Fruit fly (Drosophila melanogaster): Measurements from ENCODE around the gene CG13994.

CG13994 gene

DNA sequence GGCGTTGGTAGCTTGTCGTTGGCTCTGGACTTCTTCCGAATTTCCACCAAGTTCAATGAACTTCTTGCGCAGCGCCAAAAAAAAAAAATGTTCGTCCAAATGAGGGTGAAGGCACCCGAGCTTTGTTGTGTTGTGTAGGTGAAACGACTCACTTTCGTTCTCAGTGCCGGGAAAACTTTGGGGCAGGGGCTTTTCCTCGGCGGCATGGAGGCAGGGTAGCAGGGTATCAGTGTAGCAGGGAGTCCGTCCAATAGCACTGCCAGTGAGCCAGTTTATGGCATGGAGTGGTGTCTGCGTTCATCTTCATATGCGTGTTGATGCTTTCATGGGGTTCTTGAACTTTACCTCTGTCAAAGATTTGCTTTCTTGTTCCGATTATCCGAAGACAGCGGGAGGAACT is 11.5 kb downstream of the CG13994 start (continued):
- no peak for TF ChIP-seq CG16863 (GFP tag; optimal IDR thresholded peaks at IDR 0.05)
- TF ChIP-seq HLHmδ (GFP tag; optimal IDR thresholded peaks at IDR 0.05), result peak; percentile 20
- TF ChIP-seq CG10979 (tag; optimal IDR thresholded peaks at IDR 0.05), result no peak
- no peak for TF ChIP-seq CG8944 (GFP tag; optimal IDR thresholded peaks at IDR 0.05)
- no peak for TF ChIP-seq Dfd (GFP tag; optimal IDR thresholded peaks at IDR 0.05)
- TF ChIP-seq CG10274 (GFP tag; optimal IDR thresholded peaks at IDR 0.05), result peak; percentile 34
- TF ChIP-seq CG2120 (GFP tag; optimal IDR thresholded peaks at IDR 0.05), result no peak
- no peak for TF ChIP-seq CG13287 (GFP tag; IDR thresholded peaks at IDR 0.05; ENCODE audit: partially characterized antibody)
- no peak for TF ChIP-seq CG13296 (GFP tag; optimal IDR thresholded peaks at IDR 0.05)
- TF ChIP-seq rib (GFP tag; IDR thresholded peaks at IDR 0.05), result 0 out of 2 replicates have a peak, but pooled peaks have one; percentile 43
- peak; percentile 60; the same call in 1 of the 2 replicates for TF ChIP-seq crol (GFP tag; IDR thresholded peaks at IDR 0.05)
- TF ChIP-seq CG7372 (GFP tag; IDR thresholded peaks at IDR 0.05), result no peak
- no peak for TF ChIP-seq Meics (GFP tag; optimal IDR thresholded peaks at IDR 0.05)
- TF ChIP-seq CG3065 (GFP tag; optimal IDR thresholded peaks at IDR 0.05), result no peak
- TF ChIP-seq CG9932 (GFP tag; IDR thresholded peaks at IDR 0.05), result no peak
- peak; percentile 92 for TF ChIP-seq Blimp-1 (GFP tag; optimal IDR thresholded peaks at IDR 0.05)
- no peak for TF ChIP-seq CTCF (GFP tag; optimal IDR thresholded peaks at IDR 0.05)
- no peak for TF ChIP-seq org-1 (GFP tag; optimal IDR thresholded peaks at IDR 0.05)
- TF ChIP-seq CG10431 (GFP tag; optimal IDR thresholded peaks at IDR 0.05), result peak; percentile 13
- no peak for TF ChIP-seq Pdp1 (GFP tag; optimal IDR thresholded peaks at IDR 0.05)
- TF ChIP-seq eyg (GFP tag; optimal IDR thresholded peaks at IDR 0.05), result no peak
- no peak for TF ChIP-seq scrt (GFP tag; optimal IDR thresholded peaks at IDR 0.05)
- no peak for TF ChIP-seq Usf (GFP tag; optimal IDR thresholded peaks at IDR 0.05)
- 0 out of 3 replicates have a peak, but pooled peaks have one; percentile 20 for TF ChIP-seq CG34422 (GFP tag; IDR thresholded peaks at IDR 0.05)
- TF ChIP-seq bowl (GFP tag; IDR thresholded peaks at IDR 0.05), result 0 out of 2 replicates have a peak, but pooled peaks have one; percentile 27
- no peak for TF ChIP-seq CG32532 (GFP tag; IDR thresholded peaks at IDR 0.05)
- no peak for TF ChIP-seq pita (GFP tag; optimal IDR thresholded peaks at IDR 0.05)
- no peak for TF ChIP-seq CG13424 (tag; optimal IDR thresholded peaks at IDR 0.05)
- no peak for TF ChIP-seq Ets97D (GFP tag; optimal IDR thresholded peaks at IDR 0.05)
- TF ChIP-seq Dad (GFP tag; optimal IDR thresholded peaks at IDR 0.05), result no peak
- no peak for TF ChIP-seq pfk (GFP tag; optimal IDR thresholded peaks at IDR 0.05)
- no peak for TF ChIP-seq emc (GFP tag; optimal IDR thresholded peaks at IDR 0.05)
- TF ChIP-seq peb (GFP tag; IDR thresholded peaks at IDR 0.05), result 0 out of 2 replicates have a peak, but pooled peaks have one; percentile 10
- TF ChIP-seq crp (GFP tag; optimal IDR thresholded peaks at IDR 0.05), result no peak
- no peak for TF ChIP-seq CG16779 (GFP tag; IDR thresholded peaks at IDR 0.05)
- TF ChIP-seq CG1233 (GFP tag; optimal IDR thresholded peaks at IDR 0.05), result no peak
- no peak for TF ChIP-seq Taf1 (GFP tag; IDR thresholded peaks at IDR 0.05)
- TF ChIP-seq CG10543 (GFP tag; optimal IDR thresholded peaks at IDR 0.05), result peak; percentile 39

DNA sequence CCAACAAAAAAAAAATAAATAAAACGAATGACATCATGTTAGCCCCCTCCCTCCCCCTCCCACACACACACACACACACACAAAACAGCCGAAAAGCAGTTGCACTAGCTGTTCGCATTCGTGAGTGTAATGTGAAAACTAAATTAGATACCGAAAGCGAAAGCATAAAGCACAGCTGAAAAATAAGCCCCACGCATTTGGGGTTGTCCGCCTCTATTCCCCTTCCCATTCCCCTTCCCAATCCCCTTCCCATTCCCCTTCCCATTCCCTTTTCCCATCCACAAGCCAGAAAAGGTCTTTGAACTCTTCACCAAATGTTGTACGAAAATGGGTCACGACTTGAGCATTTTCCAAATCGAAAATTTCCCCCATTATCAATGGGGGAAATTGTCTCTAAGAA is 12.6 kb downstream of the CG13994 start:
- TF ChIP-seq lilli (GFP tag; optimal IDR thresholded peaks at IDR 0.05) (no peak), CG10543 (GFP tag; optimal IDR thresholded peaks at IDR 0.05) (peak; percentile 41), fd64A (GFP tag; optimal IDR thresholded peaks at IDR 0.05) (peak; percentile 2), ham (GFP tag; IDR thresholded peaks at IDR 0.05) (no peak), CG1024 (GFP tag; IDR thresholded peaks at IDR 0.05) (no peak), abd-A (tag; optimal IDR thresholded peaks at IDR 0.05) (peak; percentile 94), sima (GFP tag; optimal IDR thresholded peaks at IDR 0.05) (no peak), ara (GFP tag; IDR thresholded peaks at IDR 0.05) (peak; percentile 22; the same call in 1 of the 2 replicates), nerfin-1 (tag; optimal IDR thresholded peaks at IDR 0.05) (peak; percentile 34), Sox102F (GFP tag; optimal IDR thresholded peaks at IDR 0.05) (no peak), CG13894 (tag; optimal IDR thresholded peaks at IDR 0.05) (peak; percentile 55), Hr78 (GFP tag; optimal IDR thresholded peaks at IDR 0.05) (peak in 1 of 2 experiments; percentile 19), CG9215 (GFP tag; IDR thresholded peaks at IDR 0.05) (no peak), HLHmδ (GFP tag; optimal IDR thresholded peaks at IDR 0.05) (no peak), CG18599 (GFP tag; optimal IDR thresholded peaks at IDR 0.05) (peak; percentile 28), Mad (GFP tag; optimal IDR thresholded peaks at IDR 0.05) (no peak), sr (GFP tag; IDR thresholded peaks at IDR 0.05) (peak; percentile 66; the same call in 2 of the 3 replicates)

Data from whole organism, embryonic.